Fruit fly (Drosophila melanogaster): ENCODE data around the gene Adgf-B.

- no peak for TF ChIP-seq CG34367 (tag; optimal IDR thresholded peaks at IDR 0.05)
- no peak for TF ChIP-seq CG9948 (tag; optimal IDR thresholded peaks at IDR 0.05)
- TF ChIP-seq Pif1B (GFP tag; optimal IDR thresholded peaks at IDR 0.05): no peak
- no peak for TF ChIP-seq CG8301 (tag; optimal IDR thresholded peaks at IDR 0.05)
- TF ChIP-seq EcR (GFP tag; optimal IDR thresholded peaks at IDR 0.05): no peak
- no peak for TF ChIP-seq gl (tag; optimal IDR thresholded peaks at IDR 0.05)
- no peak for TF ChIP-seq CG15710 (tag; optimal IDR thresholded peaks at IDR 0.05)
- TF ChIP-seq CG10348 (GFP tag; IDR thresholded peaks at IDR 0.05): no peak
- no peak for TF ChIP-seq CG17806 (tag; optimal IDR thresholded peaks at IDR 0.05)
Measured at dm6 chr3L:17719754-17720153, 30.6 kb downstream of the Adgf-B start, which contains the start of gene CheB74a.
